Fruit fly (Drosophila melanogaster): ENCODE results near the gene CG15892.

CG15892 gene

DNA sequence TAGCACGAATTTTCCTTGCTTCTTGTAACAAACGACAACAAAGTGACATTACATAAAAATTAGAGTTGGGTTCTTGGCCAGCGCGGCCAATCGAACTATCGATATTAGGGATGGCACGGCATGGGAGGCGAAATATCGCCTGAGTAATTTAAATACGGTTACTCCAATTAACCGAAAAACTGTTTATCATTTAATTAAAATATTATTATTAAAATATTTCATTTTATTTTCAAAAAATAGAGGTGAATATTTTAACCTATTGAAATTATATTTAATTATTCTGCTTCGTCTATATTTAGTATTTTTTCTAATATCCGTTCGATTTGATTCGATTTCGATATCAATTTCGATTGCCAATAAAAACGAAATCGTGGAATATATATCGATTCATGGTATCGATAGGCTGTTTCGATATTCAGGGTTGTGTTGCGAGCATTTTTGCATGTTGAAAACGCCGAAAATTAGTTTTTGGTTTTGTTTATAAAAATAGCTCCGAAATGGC lies 38.7 kb downstream of the CG15892 start, which contains the start of the genes Rbcn-3A and Spx (continued):
- TF ChIP-seq ems (GFP tag; optimal IDR thresholded peaks at IDR 0.05): no peak
- no peak for TF ChIP-seq CG3726 (GFP tag; IDR thresholded peaks at IDR 0.05)
- TF ChIP-seq CG4707 (GFP tag; optimal IDR thresholded peaks at IDR 0.05): no peak
- TF ChIP-seq CG10147 (GFP tag; optimal IDR thresholded peaks at IDR 0.05): no peak
- TF ChIP-seq Nf-YC (tag; optimal IDR thresholded peaks at IDR 0.05): peak; percentile 50
- TF ChIP-seq CG11696 (GFP tag; IDR thresholded peaks at IDR 0.05): no peak
- TF ChIP-seq CG31365 (tag; optimal IDR thresholded peaks at IDR 0.05): no peak
- no peak for TF ChIP-seq CG18011 (GFP tag; optimal IDR thresholded peaks at IDR 0.05)
- TF ChIP-seq CG3281 (GFP tag; optimal IDR thresholded peaks at IDR 0.05): no peak
- TF ChIP-seq CG9609 (GFP tag; optimal IDR thresholded peaks at IDR 0.05): no peak
- TF ChIP-seq az2 (GFP tag; optimal IDR thresholded peaks at IDR 0.05): peak; percentile 42
- TF ChIP-seq zfh1 (GFP tag; IDR thresholded peaks at IDR 0.05): no peak
- TF ChIP-seq CG15696 (tag; optimal IDR thresholded peaks at IDR 0.05): no peak
- peak; percentile 47 for TF ChIP-seq CG32532 (GFP tag; IDR thresholded peaks at IDR 0.05)
- peak; percentile 24 for TF ChIP-seq CG33557 (GFP tag; optimal IDR thresholded peaks at IDR 0.05)
- TF ChIP-seq nom (GFP tag; optimal IDR thresholded peaks at IDR 0.05): no peak
- TF ChIP-seq Usf (GFP tag; optimal IDR thresholded peaks at IDR 0.05): no peak
- peak; percentile 29 for TF ChIP-seq twi (tag; optimal IDR thresholded peaks at IDR 0.05)
- no peak for TF ChIP-seq CG1832 (GFP tag; optimal IDR thresholded peaks at IDR 0.05)
- peak; percentile 34; the same call in 1 of the 2 replicates for TF ChIP-seq E2f2 (GFP tag; IDR thresholded peaks at IDR 0.05)
- no peak for TF ChIP-seq CG14050 (GFP tag; IDR thresholded peaks at IDR 0.05)
- TF ChIP-seq wdn (GFP tag; IDR thresholded peaks at IDR 0.05): no peak
- peak; percentile 34 for TF ChIP-seq CG2678 (tag; optimal IDR thresholded peaks at IDR 0.05)
- TF ChIP-seq Scr (GFP tag; IDR thresholded peaks at IDR 0.05; ENCODE audit: partially characterized antibody): peak; percentile 94
- TF ChIP-seq CG10274 (GFP tag; optimal IDR thresholded peaks at IDR 0.05): no peak
- no peak for TF ChIP-seq CG12236 (GFP tag; optimal IDR thresholded peaks at IDR 0.05)
- TF ChIP-seq CG1603 (tag; optimal IDR thresholded peaks at IDR 0.05): peak; percentile 3
- no peak for TF ChIP-seq D19B (GFP tag; optimal IDR thresholded peaks at IDR 0.05)
- TF ChIP-seq trem (tag; optimal IDR thresholded peaks at IDR 0.05): peak; percentile 50
- TF ChIP-seq Taf1 (GFP tag; IDR thresholded peaks at IDR 0.05): no peak
- no peak for TF ChIP-seq CG8478 (optimal IDR thresholded peaks at IDR 0.05)
- no peak for TF ChIP-seq CG4617 (GFP tag; optimal IDR thresholded peaks at IDR 0.05; ENCODE audit: borderline replicate concordance)
- TF ChIP-seq CG14667 (GFP tag; IDR thresholded peaks at IDR 0.05): no peak
- TF ChIP-seq prd (optimal IDR thresholded peaks at IDR 0.05): no peak
- peak; percentile 41; the same call in 1 of the 3 replicates for TF ChIP-seq prd (GFP tag; IDR thresholded peaks at IDR 0.05)
- TF ChIP-seq CG33213 (GFP tag; optimal IDR thresholded peaks at IDR 0.05): no peak
- no peak for TF ChIP-seq Tbp (GFP tag; optimal IDR thresholded peaks at IDR 0.05)
- TF ChIP-seq Mes4 (GFP tag; optimal IDR thresholded peaks at IDR 0.05): no peak
- TF ChIP-seq CG11723 (GFP tag; optimal IDR thresholded peaks at IDR 0.05): no peak
- peak; percentile 8 for TF ChIP-seq fd3F (GFP tag; optimal IDR thresholded peaks at IDR 0.05)
- peak; percentile 57 for TF ChIP-seq sens (GFP tag)
- TF ChIP-seq CG14965 (GFP tag; optimal IDR thresholded peaks at IDR 0.05; ENCODE audit: borderline replicate concordance): no peak
- TF ChIP-seq CG12071 (GFP tag; optimal IDR thresholded peaks at IDR 0.05): no peak
- TF ChIP-seq pfk (GFP tag; optimal IDR thresholded peaks at IDR 0.05): no peak
- peak; percentile 28; the same call in 1 of the 3 replicates for TF ChIP-seq tgo (GFP tag; IDR thresholded peaks at IDR 0.05)
- no peak for TF ChIP-seq Ssrp (tag; optimal IDR thresholded peaks at IDR 0.05)
- TF ChIP-seq slp2 (GFP tag; optimal IDR thresholded peaks at IDR 0.05): no peak
- no peak for TF ChIP-seq Spps (tag; optimal IDR thresholded peaks at IDR 0.05)
- no peak for TF ChIP-seq gro (GFP tag; optimal IDR thresholded peaks at IDR 0.05)
- no peak for TF ChIP-seq Rfx (GFP tag; IDR thresholded peaks at IDR 0.05)
- no peak for TF ChIP-seq CG9437 (GFP tag; optimal IDR thresholded peaks at IDR 0.05)
- no peak for TF ChIP-seq crc (GFP tag; optimal IDR thresholded peaks at IDR 0.05)
